Fruit fly (Drosophila melanogaster) whole organism, pupa: ENCODE measurements around the gene CG18480.

Source experiments
- CG12605 ChIP-seq: fragments of 200-800 bp; sonication (Bioruptor generic); IDR thresholded peaks from 2 replicates; pipeline ENCODE4 v1.3.6; 2022; ENCODE audit warnings: missing biosample characterization, missing genetic modification characterization
- CG13204 ChIP-seq: fragments of 200-800 bp; sonication (Bioruptor generic); optimal IDR thresholded peaks from 2 replicates; lab custom pipeline; 2018; ENCODE audit warnings: missing biosample characterization, mild to moderate bottlenecking, missing genetic modification characterization, moderate library complexity
- CG15710 ChIP-seq: fragments of 200-800 bp; sonication (Bioruptor generic); optimal IDR thresholded peaks from 2 replicates; lab custom pipeline; 2018; ENCODE audit warnings: missing biosample characterization, mild to moderate bottlenecking, missing genetic modification characterization, moderate library complexity
- CG17806 ChIP-seq: fragments of 200-800 bp; sonication (Bioruptor generic); optimal IDR thresholded peaks from 2 replicates; lab custom pipeline; 2018; ENCODE audit warnings: missing biosample characterization, mild to moderate bottlenecking, missing genetic modification characterization, moderate library complexity
- CG8159 ChIP-seq: fragments of 200-800 bp; sonication (Bioruptor generic); optimal IDR thresholded peaks from 3 replicates; lab custom pipeline; 2018; ENCODE audit warnings: missing biosample characterization, mild to moderate bottlenecking, missing genetic modification characterization, moderate library complexity
- CG8301 ChIP-seq: fragments of 200-800 bp; sonication (Bioruptor generic); optimal IDR thresholded peaks from 2 replicates; lab custom pipeline; 2018; ENCODE audit warnings: missing biosample characterization, mild to moderate bottlenecking, missing genetic modification characterization
- EcR ChIP-seq: fragments of 200-800 bp; sonication (Bioruptor generic); optimal IDR thresholded peaks from 3 replicates; lab custom pipeline; 2019; ENCODE audit warnings: missing biosample characterization, missing genetic modification characterization, mild to moderate bottlenecking, moderate library complexity, missing genetic modification reagents
- Ets98B ChIP-seq: fragments of 200-800 bp; sonication (Bioruptor generic); IDR thresholded peaks from 2 replicates; pipeline ENCODE4 v1.3.6; 2022; ENCODE audit warnings: missing biosample characterization, missing genetic modification characterization
- Snoo ChIP-seq: fragments of 200-800 bp; sonication (Bioruptor generic); optimal IDR thresholded peaks from 3 replicates; lab custom pipeline; 2017; ENCODE audit warnings: missing biosample characterization, mild to moderate bottlenecking, missing genetic modification characterization, inconsistent platforms
- fd96Ca ChIP-seq: fragments of 200-800 bp; sonication (Bioruptor generic); IDR thresholded peaks from 3 replicates; pipeline ENCODE4 v1.3.6; 2022; ENCODE audit warnings: missing biosample characterization, missing genetic modification characterization
- gl ChIP-seq: fragments of 200-800 bp; sonication (Bioruptor generic); optimal IDR thresholded peaks from 2 replicates; lab custom pipeline; 2018; ENCODE audit warnings: missing biosample characterization, mild to moderate bottlenecking, missing genetic modification characterization

dm6 chr2L:15609139-15609538, 20.7 kb upstream of the CG18480 start:
- TF ChIP-seq EcR (GFP tag; lab: Kevin White, UChicago) (no peak), gl (no peak), fd96Ca (GFP tag; lab: Robert Waterston, UW) (no peak), CG15710 (tag; lab: Kevin White, UChicago) (no peak), Snoo (tag; lab: Kevin White, UChicago) (no peak), CG8159 (tag; lab: Kevin White, UChicago) (no peak), CG17806 (tag; lab: Kevin White, UChicago) (no peak), CG13204 (GFP tag; lab: Kevin White, UChicago) (no peak), Ets98B (GFP tag; lab: Robert Waterston, UW) (no peak), CG8301 (no peak), CG12605 (GFP tag; lab: Robert Waterston, UW) (no peak)
